Fruit fly (Drosophila melanogaster) whole organism, embryonic: Measurements from ENCODE around the gene CG16865.

Source experiments
- CG10267 ChIP-seq: fragments of 200-800 bp; sonication (Bioruptor generic); optimal IDR thresholded peaks from 2 replicates; lab custom pipeline; 2018; ENCODE audit warnings: missing biosample characterization, mild to moderate bottlenecking, missing genetic modification characterization, moderate library complexity
- CG32767 ChIP-seq: fragments of 200-800 bp; sonication (Bioruptor generic); IDR thresholded peaks from 2 replicates; pipeline ENCODE4 v1.3.6; 2022; ENCODE audit warnings: missing biosample characterization, missing genetic modification characterization
- Camta ChIP-seq: fragments of 200-800 bp; sonication (Bioruptor generic); optimal IDR thresholded peaks from 2 replicates; lab custom pipeline; 2016; ENCODE audit warnings: missing biosample characterization, missing genetic modification characterization
- Hmx ChIP-seq: fragments of 200-800 bp; sonication (Bioruptor generic); optimal IDR thresholded peaks from 2 replicates; lab custom pipeline; 2016; ENCODE audit warnings: missing biosample characterization, missing genetic modification characterization
- br ChIP-seq: fragments of >200 bp; optimal IDR thresholded peaks from 2 replicates; lab custom pipeline; 2017
- cas ChIP-seq: fragments of 200-800 bp; sonication (Bioruptor generic); IDR thresholded peaks from 2 replicates; pipeline ENCODE4 v1.3.6; 2022; ENCODE audit warnings: missing biosample characterization, missing genetic modification characterization
- nom ChIP-seq: fragments of 200-800 bp; sonication (Bioruptor generic); optimal IDR thresholded peaks from 2 replicates; lab custom pipeline; 2017; ENCODE audit warnings: missing biosample characterization, missing genetic modification characterization, mild to moderate bottlenecking, moderate library complexity, missing genetic modification reagents
- schlank ChIP-seq: fragments of 200-800 bp; sonication (Bioruptor generic); optimal IDR thresholded peaks from 2 replicates; lab custom pipeline; 2018; ENCODE audit warnings: missing biosample characterization, mild to moderate bottlenecking, missing genetic modification characterization
- tx ChIP-seq: fragments of 200-800 bp; sonication (Bioruptor generic); optimal IDR thresholded peaks from 2 replicates; lab custom pipeline; 2016; ENCODE audit warnings: missing biosample characterization, missing genetic modification characterization
- usp ChIP-seq: fragments of >200 bp; optimal IDR thresholded peaks from 2 replicates; lab custom pipeline; 2017; ENCODE audit warnings: missing biosample characterization, missing genetic modification characterization

dm6 chr2L:13773697-13774096 lies 37.6 kb upstream of the CG16865 start, which contains the start of gene CG43376:
- no peak for TF ChIP-seq CG32767
- no peak for TF ChIP-seq usp (GFP tag; lab: Kevin White, UChicago)
- no peak for TF ChIP-seq CG10267 (tag; lab: Kevin White, UChicago)
- no peak for TF ChIP-seq nom
- TF ChIP-seq schlank (tag; lab: Kevin White, UChicago): no peak
- no peak for TF ChIP-seq Hmx
- no peak for TF ChIP-seq Camta (GFP tag; lab: Kevin White, UChicago)
- TF ChIP-seq cas (GFP tag; lab: Robert Waterston, UW): no peak
- TF ChIP-seq tx (GFP tag; lab: Kevin White, UChicago): no peak
- no peak for TF ChIP-seq br (lab: Kevin White, UChicago)
